Fruit fly (Drosophila melanogaster): Measurements from ENCODE around the gene CG45487.

dm6 chrX:19884204-19884603, 30.9 kb downstream of the CG45487 start:
- TF ChIP-seq psq (optimal IDR thresholded peaks at IDR 0.05) (no peak), usp (GFP tag; optimal IDR thresholded peaks at IDR 0.05) (no peak), Dll (optimal IDR thresholded peaks at IDR 0.05) (no peak)
